Fruit fly (Drosophila melanogaster): ENCODE data around the gene DNAlig3.

DNA sequence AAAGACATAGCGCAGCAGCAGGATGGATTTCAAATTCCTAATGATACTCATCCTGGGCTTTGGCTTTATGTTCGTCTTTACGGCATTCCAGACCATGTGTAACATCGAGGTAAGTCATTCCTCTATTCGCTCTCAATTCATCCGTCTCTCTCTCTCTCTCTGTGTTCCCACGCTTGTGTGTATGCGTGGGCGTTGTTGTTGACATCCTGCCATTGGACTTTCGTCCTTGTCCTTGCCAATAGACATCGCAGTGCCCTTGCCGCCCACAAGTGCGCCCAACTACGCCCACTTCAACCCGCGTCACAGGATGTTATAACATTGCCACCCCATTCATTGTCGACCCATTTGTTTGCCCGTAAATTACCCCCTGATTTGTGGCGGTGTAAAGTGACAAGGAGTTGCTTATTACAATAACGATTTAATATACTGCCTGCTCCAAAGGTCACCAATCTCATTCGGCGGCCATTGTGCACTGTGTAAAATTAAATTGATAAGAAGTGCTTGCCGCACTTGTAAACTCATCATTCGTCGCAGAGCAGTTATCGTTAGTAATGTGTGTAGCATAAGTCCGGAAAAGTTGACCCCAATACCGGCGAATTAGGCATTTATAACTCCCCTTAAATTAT lies 48.1 kb upstream of the DNAlig3 start:
- TF ChIP-seq EcR (GFP tag; optimal IDR thresholded peaks at IDR 0.05), result no peak
- TF ChIP-seq Dll (optimal IDR thresholded peaks at IDR 0.05), result no peak
- no peak for TF ChIP-seq CG8478 (optimal IDR thresholded peaks at IDR 0.05)
- TF ChIP-seq pan (optimal IDR thresholded peaks at IDR 0.05), result no peak
- no peak for TF ChIP-seq usp (GFP tag; optimal IDR thresholded peaks at IDR 0.05)

All from whole organism.